Fruit fly (Drosophila melanogaster) whole organism: ENCODE data around the gene CG32024.

Source experiments
- CG8478 ChIP-seq: fragments of >200 bp; optimal IDR thresholded peaks from 2 replicates; lab custom pipeline; 2018; ENCODE audit warnings: inconsistent platforms
- EcR ChIP-seq, 2 experiments: fragments of >200 bp; optimal IDR thresholded peaks; 2 replicates each; lab custom pipeline; 2017; ENCODE audit warnings: missing biosample characterization in 2 of 2, missing genetic modification characterization in 2 of 2, missing genetic modification reagents in 2 of 2
- pan ChIP-seq: fragments of >200 bp; optimal IDR thresholded peaks from 2 replicates; lab custom pipeline; 2017
- psq ChIP-seq: fragments of >200 bp; optimal IDR thresholded peaks from 2 replicates; lab custom pipeline; 2017

DNA sequence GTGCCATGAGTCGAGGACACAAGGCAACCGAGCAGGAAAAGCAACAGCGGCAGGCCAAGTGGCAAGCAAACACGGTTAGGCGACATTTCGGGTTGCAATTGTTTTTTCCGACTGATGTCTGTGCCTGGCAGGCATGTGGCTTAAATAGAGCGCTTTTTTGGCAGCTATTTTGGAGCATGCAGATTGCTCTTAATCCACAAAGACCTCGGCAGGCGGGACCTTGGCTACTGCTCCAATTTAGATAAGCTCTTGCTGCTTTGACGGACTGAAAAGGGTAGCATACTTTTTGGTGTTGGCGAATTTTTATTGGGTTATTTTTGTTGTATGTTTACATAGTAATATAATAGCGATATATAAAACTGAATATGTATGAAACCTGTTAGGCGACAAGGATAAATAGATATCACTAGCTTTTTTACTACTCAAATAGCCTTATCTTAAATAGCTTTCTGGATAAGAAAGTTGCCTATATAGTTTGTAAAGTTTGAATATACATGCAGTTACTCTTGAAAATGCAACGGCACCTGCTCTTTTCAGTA is at the start of gene CG32024, which contains the start of gene CG13312:
- TF ChIP-seq pan (lab: Kevin White, UChicago) (no peak), CG8478 (lab: Kevin White, UChicago) (no peak), psq (lab: Kevin White, UChicago) (no peak), EcR (GFP tag; optimal IDR thresholded peaks at IDR 0.05; lab: Kevin White, UChicago) (no peak)
